Fruit fly (Drosophila melanogaster): ENCODE data around the gene Sirt1.

Sirt1 gene

DNA sequence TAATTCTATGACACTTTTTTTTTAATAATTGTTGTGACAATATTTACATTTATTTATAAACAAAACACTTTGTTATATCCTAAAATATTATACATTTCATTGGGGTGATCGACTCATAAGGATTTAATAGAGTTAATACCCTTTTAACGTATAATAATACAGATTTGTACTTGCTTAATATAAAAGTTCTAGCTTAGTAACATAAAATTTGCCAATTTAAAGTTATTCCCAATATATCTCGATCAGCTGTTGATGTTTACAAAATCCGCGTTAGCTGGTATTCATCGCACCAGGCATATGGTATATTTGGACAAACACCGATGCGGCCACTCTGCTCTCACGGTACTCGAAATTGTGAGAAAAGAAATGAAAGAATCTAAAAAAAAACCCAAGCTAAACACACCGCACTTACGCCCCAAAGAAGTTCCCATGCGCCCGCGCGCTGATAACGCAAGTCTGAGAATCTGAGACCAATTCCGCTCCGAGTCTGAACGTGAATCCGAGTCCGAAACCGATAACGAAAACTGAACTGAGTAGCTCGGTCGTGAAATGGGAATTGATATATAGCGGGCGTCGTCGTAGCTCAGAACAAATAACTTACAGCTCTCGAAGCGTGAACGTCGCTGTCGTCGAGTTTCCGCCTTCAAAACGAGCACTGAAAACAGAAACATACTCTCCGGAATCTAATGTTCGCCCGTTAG is 38.2 kb downstream of the Sirt1 start, which contains the start of gene Pect (continued):
- TF ChIP-seq tio (GFP tag; optimal IDR thresholded peaks at IDR 0.05), result no peak
- TF ChIP-seq CG34422 (GFP tag; IDR thresholded peaks at IDR 0.05), result peak; percentile 15; the same call in 1 of the 3 replicates
- TF ChIP-seq eyg (GFP tag; optimal IDR thresholded peaks at IDR 0.05), result no peak
- no peak for TF ChIP-seq Dad (GFP tag; optimal IDR thresholded peaks at IDR 0.05)
- no peak for TF ChIP-seq danr (GFP tag; IDR thresholded peaks at IDR 0.05)
- no peak for TF ChIP-seq CG10274 (GFP tag; optimal IDR thresholded peaks at IDR 0.05)
- TF ChIP-seq crp (GFP tag; optimal IDR thresholded peaks at IDR 0.05), result peak; percentile 82 to 95
- no peak for TF ChIP-seq ken (GFP tag; IDR thresholded peaks at IDR 0.05)
- no peak for TF ChIP-seq CG7963 (GFP tag; IDR thresholded peaks at IDR 0.05; ENCODE audit: partially characterized antibody)
- peak; percentile 42 for TF ChIP-seq CrebB (tag; optimal IDR thresholded peaks at IDR 0.05)
- peak; percentile 65 for TF ChIP-seq Jarid2 (GFP tag; optimal IDR thresholded peaks at IDR 0.05)
- TF ChIP-seq lilli (GFP tag; optimal IDR thresholded peaks at IDR 0.05), result no peak
- peak; percentile 49 for TF ChIP-seq CG12299 (tag; optimal IDR thresholded peaks at IDR 0.05)
- TF ChIP-seq schlank (tag; optimal IDR thresholded peaks at IDR 0.05), result peak; percentile 16
- no peak for TF ChIP-seq sens-2 (GFP tag; IDR thresholded peaks at IDR 0.05)
- TF ChIP-seq C15 (GFP tag; IDR thresholded peaks at IDR 0.05), result no peak
- TF ChIP-seq gce (GFP tag; IDR thresholded peaks at IDR 0.05), result no peak
- no peak for TF ChIP-seq gsb-n (tag; optimal IDR thresholded peaks at IDR 0.05)
- TF ChIP-seq Dip3 (GFP tag; optimal IDR thresholded peaks at IDR 0.05), result no peak
- TF ChIP-seq ap (GFP tag; IDR thresholded peaks at IDR 0.05), result no peak
- no peak for TF ChIP-seq CG13296 (GFP tag; optimal IDR thresholded peaks at IDR 0.05)
- TF ChIP-seq wek (GFP tag; optimal IDR thresholded peaks at IDR 0.05), result peak; percentile 5
- no peak for TF ChIP-seq D19A (tag; optimal IDR thresholded peaks at IDR 0.05)
- peak; percentile 54 for TF ChIP-seq hbn (GFP tag; IDR thresholded peaks at IDR 0.05; ENCODE audit: partially characterized antibody)
- no peak for TF ChIP-seq Atf6 (GFP tag; IDR thresholded peaks at IDR 0.05)
- no peak for TF ChIP-seq CG1832 (GFP tag; optimal IDR thresholded peaks at IDR 0.05)
- TF ChIP-seq sob (GFP tag; IDR thresholded peaks at IDR 0.05), result peak; percentile 55; the same call in 1 of the 2 replicates
- TF ChIP-seq bowl (GFP tag; IDR thresholded peaks at IDR 0.05), result no peak
- TF ChIP-seq CG6175 (GFP tag; IDR thresholded peaks at IDR 0.05), result no peak
- no peak for TF ChIP-seq dmrt99B (tag; optimal IDR thresholded peaks at IDR 0.05)
- TF ChIP-seq peb (GFP tag; IDR thresholded peaks at IDR 0.05), result no peak
- no peak for TF ChIP-seq HLHmδ (GFP tag; optimal IDR thresholded peaks at IDR 0.05)
- no peak for TF ChIP-seq sqz (GFP tag; optimal IDR thresholded peaks at IDR 0.05)
- peak; percentile 9; the same call in 1 of the 3 replicates for TF ChIP-seq ci (GFP tag; IDR thresholded peaks at IDR 0.05)
- no peak for TF ChIP-seq pum (GFP tag; optimal IDR thresholded peaks at IDR 0.05)
- TF ChIP-seq Mad (GFP tag; optimal IDR thresholded peaks at IDR 0.05), result no peak
- TF ChIP-seq wdn (GFP tag; IDR thresholded peaks at IDR 0.05), result no peak
- TF ChIP-seq CG18011 (GFP tag; optimal IDR thresholded peaks at IDR 0.05), result peak; percentile 8
- TF ChIP-seq pfk (GFP tag; optimal IDR thresholded peaks at IDR 0.05), result peak; percentile 5
- TF ChIP-seq CG17568 (GFP tag; optimal IDR thresholded peaks at IDR 0.05), result no peak
- no peak for TF ChIP-seq kah (GFP tag; optimal IDR thresholded peaks at IDR 0.05)
- no peak for TF ChIP-seq zf30C (GFP tag; optimal IDR thresholded peaks at IDR 0.05)
- peak; percentile 62 for TF ChIP-seq gro (GFP tag; optimal IDR thresholded peaks at IDR 0.05)
- no peak for TF ChIP-seq da (GFP tag; optimal IDR thresholded peaks at IDR 0.05)
- no peak for TF ChIP-seq CG7372 (GFP tag; IDR thresholded peaks at IDR 0.05)
- no peak for TF ChIP-seq CG11456 (GFP tag; IDR thresholded peaks at IDR 0.05)
- no peak for TF ChIP-seq CG1529 (GFP tag; optimal IDR thresholded peaks at IDR 0.05)
- no peak for TF ChIP-seq CG12219 (GFP tag; optimal IDR thresholded peaks at IDR 0.05)
- TF ChIP-seq CG9797 (GFP tag; optimal IDR thresholded peaks at IDR 0.05), result peak; percentile 80
- no peak for TF ChIP-seq gsb (GFP tag; IDR thresholded peaks at IDR 0.05)
- TF ChIP-seq Hmx (GFP tag; optimal IDR thresholded peaks at IDR 0.05), result no peak

Data from whole organism, embryonic.